Worm (Caenorhabditis elegans): ENCODE measurements around the gene rars-2.

- TF ChIP-seq nhr-12 (tag; optimal IDR thresholded peaks at IDR 0.05) (no peak), blmp-1 (tag; optimal IDR thresholded peaks at IDR 0.05) (no peak), unc-39 (tag; optimal IDR thresholded peaks at IDR 0.05) (no peak), drap-1 (GFP tag; optimal IDR thresholded peaks at IDR 0.05) (no peak), zip-8 (tag; optimal IDR thresholded peaks at IDR 0.05) (no peak), ces-1 (GFP tag; optimal IDR thresholded peaks at IDR 0.05) (no peak), unc-62 (GFP tag; optimal IDR thresholded peaks at IDR 0.05) (no peak), nhr-28 (tag; optimal IDR thresholded peaks at IDR 0.05) (no peak), nhr-237 (tag; optimal IDR thresholded peaks at IDR 0.05) (no peak), nhr-76 (tag; optimal IDR thresholded peaks at IDR 0.05) (no peak), sptf-1 (tag; optimal IDR thresholded peaks at IDR 0.05) (no peak), mab-5 (tag; optimal IDR thresholded peaks at IDR 0.05) (no peak), snpc-4 (tag; optimal IDR thresholded peaks at IDR 0.05) (no peak), ztf-11 (tag; optimal IDR thresholded peaks at IDR 0.05) (no peak)
Observed at ce11 chrII:6176154-6176897, 51.0 kb downstream of the rars-2 start.

Data from whole organism, mixed stage, embryonic.